Fruit fly (Drosophila melanogaster): Measurements from ENCODE around the gene CG43391.

CG43391 gene

dm6 chr3L:11551949-11552348 lies 28.9 kb downstream of the CG43391 start (continued):
- TF ChIP-seq vnd (GFP tag; IDR thresholded peaks at IDR 0.05; ENCODE audit: partially characterized antibody) (0 out of 3 replicates have a peak, but pooled peaks have one; percentile 19), CG15073 (GFP tag; optimal IDR thresholded peaks at IDR 0.05) (no peak), onecut (GFP tag; IDR thresholded peaks at IDR 0.05) (no peak), MESR4 (GFP tag; optimal IDR thresholded peaks at IDR 0.05) (no peak), prd (optimal IDR thresholded peaks at IDR 0.05) (no peak), prd (GFP tag; IDR thresholded peaks at IDR 0.05) (peak; percentile 67), dimm (GFP tag; IDR thresholded peaks at IDR 0.05) (no peak), CG3163 (GFP tag; optimal IDR thresholded peaks at IDR 0.05) (no peak), sc (optimal IDR thresholded peaks at IDR 0.05) (no peak), sc (GFP tag; optimal IDR thresholded peaks at IDR 0.05) (peak; percentile 36), jumu (GFP tag; optimal IDR thresholded peaks at IDR 0.05) (peak; percentile 14), CG8388 (GFP tag; optimal IDR thresholded peaks at IDR 0.05) (peak; percentile 55), CG7556 (GFP tag; optimal IDR thresholded peaks at IDR 0.05) (peak; percentile 36), az2 (GFP tag; optimal IDR thresholded peaks at IDR 0.05) (peak; percentile 12), CG43689 (GFP tag; IDR thresholded peaks at IDR 0.05) (no peak), sob (GFP tag; IDR thresholded peaks at IDR 0.05) (no peak), Oli (tag; optimal IDR thresholded peaks at IDR 0.05) (peak; percentile 23), CG1602 (GFP tag; optimal IDR thresholded peaks at IDR 0.05) (peak; percentile 18), Fer2 (tag; optimal IDR thresholded peaks at IDR 0.05) (no peak), chn (GFP tag; optimal IDR thresholded peaks at IDR 0.05) (peak; percentile 13), tx (GFP tag; optimal IDR thresholded peaks at IDR 0.05) (no peak), wor (GFP tag; IDR thresholded peaks at IDR 0.05) (no peak), salm (tag; optimal IDR thresholded peaks at IDR 0.05) (no peak), Ets97D (GFP tag; optimal IDR thresholded peaks at IDR 0.05) (no peak), CG17186 (GFP tag; optimal IDR thresholded peaks at IDR 0.05) (no peak), CG10979 (tag; optimal IDR thresholded peaks at IDR 0.05) (peak; percentile 75), Gug (GFP tag; IDR thresholded peaks at IDR 0.05) (0 out of 4 replicates have a peak, but pooled peaks have one; percentile 4), CG30403 (GFP tag; optimal IDR thresholded peaks at IDR 0.05) (peak; percentile 38), knrl (GFP tag; IDR thresholded peaks at IDR 0.05; ENCODE audit: partially characterized antibody) (no peak), Mes4 (GFP tag; optimal IDR thresholded peaks at IDR 0.05) (no peak), odd (GFP tag; optimal IDR thresholded peaks at IDR 0.05) (no peak), H15 (GFP tag; IDR thresholded peaks at IDR 0.05) (0 out of 3 replicates have a peak, but pooled peaks have one; percentile 45), dysf (GFP tag; IDR thresholded peaks at IDR 0.05) (no peak; the same call in 2 of the 3 replicates), Doc3 (GFP tag; IDR thresholded peaks at IDR 0.05; ENCODE audit: partially characterized antibody) (no peak), CG10654 (GFP tag; optimal IDR thresholded peaks at IDR 0.05) (no peak), H2.0 (GFP tag; IDR thresholded peaks at IDR 0.05) (0 out of 2 replicates have a peak, but pooled peaks have one; percentile 26), Tbp (GFP tag; optimal IDR thresholded peaks at IDR 0.05) (no peak), CG1832 (GFP tag; optimal IDR thresholded peaks at IDR 0.05) (no peak), vvl (GFP tag; IDR thresholded peaks at IDR 0.05) (0 out of 2 replicates have a peak, but pooled peaks have one; percentile 47), kay (GFP tag; optimal IDR thresholded peaks at IDR 0.05) (peak; percentile 6), pan (optimal IDR thresholded peaks at IDR 0.05) (no peak), pan (GFP tag; optimal IDR thresholded peaks at IDR 0.05 in 1 of 2, IDR thresholded peaks at IDR 0.05 in 1 of 2) (peak in 1 of 2 experiments; percentile 25), ems (GFP tag; optimal IDR thresholded peaks at IDR 0.05) (peak; percentile 2), TFAM (GFP tag; optimal IDR thresholded peaks at IDR 0.05) (no peak), cas (GFP tag; IDR thresholded peaks at IDR 0.05) (no peak), CG13775 (GFP tag; optimal IDR thresholded peaks at IDR 0.05) (peak; percentile 11), CG1647 (GFP tag; optimal IDR thresholded peaks at IDR 0.05) (no peak), CG18476 (GFP tag; optimal IDR thresholded peaks at IDR 0.05) (no peak), Ssrp (tag; optimal IDR thresholded peaks at IDR 0.05) (peak; percentile 15), CG31224 (GFP tag; IDR thresholded peaks at IDR 0.05) (no peak), CG18262 (tag; optimal IDR thresholded peaks at IDR 0.05) (peak; percentile 72), ro (GFP tag; IDR thresholded peaks at IDR 0.05) (no peak), ci (GFP tag; IDR thresholded peaks at IDR 0.05) (0 out of 3 replicates have a peak, but pooled peaks have one; percentile 53)
